Fruit fly (Drosophila melanogaster) whole organism, wandering third instar larva: Measurements from ENCODE around the gene CG12316.
A peak's percentile ranks its signal among the peaks of the same experiment; 100 is the strongest.

Source experiments
- Abd-B ChIP-seq: fragments of >200 bp; optimal IDR thresholded peaks from 2 replicates; lab custom pipeline; 2017; ENCODE audit warnings: missing biosample characterization, missing genetic modification characterization
- CG32264 ChIP-seq: fragments of 200-800 bp; sonication (Bioruptor generic); optimal IDR thresholded peaks from 2 replicates; lab custom pipeline; 2016; ENCODE audit warnings: missing biosample characterization, missing genetic modification characterization
- CG9705 ChIP-seq: fragments of 200-800 bp; sonication (Bioruptor generic); optimal IDR thresholded peaks from 2 replicates; lab custom pipeline; 2018; ENCODE audit warnings: missing biosample characterization, mild to moderate bottlenecking, missing genetic modification characterization
- CrebA ChIP-seq: fragments of 200-800 bp; sonication (Bioruptor generic); optimal IDR thresholded peaks from 2 replicates; lab custom pipeline; 2016; ENCODE audit warnings: missing biosample characterization, mild to moderate bottlenecking, missing genetic modification characterization, borderline replicate concordance
- Dfd ChIP-seq: fragments of >200 bp; optimal IDR thresholded peaks from 2 replicates; lab custom pipeline; 2017; ENCODE audit warnings: missing biosample characterization, missing genetic modification characterization
- Dif ChIP-seq: fragments of 200-275, 200-300 bp; sonication (Bioruptor generic); optimal IDR thresholded peaks from 2 replicates; lab custom pipeline; 2018; ENCODE audit warnings: missing biosample characterization, missing genetic modification characterization; ENCODE audit not compliant: partially characterized antibody
- GATAd ChIP-seq: sonication (Bioruptor generic); optimal IDR thresholded peaks from 2 replicates; lab custom pipeline; 2016; ENCODE audit warnings: missing biosample characterization, missing genetic modification characterization
- HLH106 ChIP-seq: fragments of 200-800 bp; optimal IDR thresholded peaks from 3 replicates; lab custom pipeline; 2019; ENCODE audit warnings: missing biosample characterization, mild to moderate bottlenecking, missing genetic modification characterization, moderate library complexity
- Hnf4 ChIP-seq: fragments of 200-800 bp; sonication (Bioruptor generic); optimal IDR thresholded peaks from 2 replicates; lab custom pipeline; 2016; ENCODE audit warnings: missing biosample characterization, mild to moderate bottlenecking, missing genetic modification characterization
- Hr78 ChIP-seq: fragments of >200 bp; optimal IDR thresholded peaks from 2 replicates; lab custom pipeline; 2017; ENCODE audit warnings: missing biosample characterization, missing genetic modification characterization
- Hr83 ChIP-seq: fragments of 200-300 bp; sonication (Bioruptor generic); optimal IDR thresholded peaks from 2 replicates; lab custom pipeline; 2016; ENCODE audit warnings: missing biosample characterization, mild to moderate bottlenecking, missing genetic modification characterization, moderate library complexity; ENCODE audit not compliant: poor library complexity, severe bottlenecking
- Mio ChIP-seq: sonication (Bioruptor generic); optimal IDR thresholded peaks from 2 replicates; lab custom pipeline; 2016; ENCODE audit warnings: missing biosample characterization, missing genetic modification characterization
- Myc ChIP-seq: fragments of >200 bp; optimal IDR thresholded peaks from 2 replicates; lab custom pipeline; 2017
- N ChIP-seq: fragments of >200 bp; optimal IDR thresholded peaks from 2 replicates; lab custom pipeline; 2018; ENCODE audit warnings: missing biosample characterization, missing external identifiers, missing genetic modification characterization
- OdsH ChIP-seq: fragments of 200-800 bp; sonication (Bioruptor generic); optimal IDR thresholded peaks from 2 replicates; lab custom pipeline; 2016; ENCODE audit warnings: missing biosample characterization, mild to moderate bottlenecking, missing genetic modification characterization
- Rel ChIP-seq, 2 experiments: fragments of 200-800 bp; sonication (Bioruptor generic) in 1 of 2; optimal IDR thresholded peaks; 2 replicates in 1 of 2; 3 replicates in 1 of 2; lab custom pipeline; 2016 to 2019; ENCODE audit warnings: mild to moderate bottlenecking in 2 of 2, missing biosample characterization in 2 of 2, missing genetic modification characterization in 2 of 2, moderate library complexity in 1 of 2
- Sp1 ChIP-seq: fragments of 200-800 bp; sonication (Bioruptor generic); optimal IDR thresholded peaks from 3 replicates; lab custom pipeline; 2019; ENCODE audit warnings: missing biosample characterization, mild to moderate bottlenecking, missing genetic modification characterization, moderate library complexity
- Vsx2 ChIP-seq: fragments of 200-300, 225-300 bp; sonication (Bioruptor generic); optimal IDR thresholded peaks from 2 replicates; lab custom pipeline; 2018; ENCODE audit warnings: missing biosample characterization, missing genetic modification characterization; ENCODE audit not compliant: partially characterized antibody
- br ChIP-seq: fragments of 200-800 bp; sonication (Bioruptor generic); optimal IDR thresholded peaks from 2 replicates; lab custom pipeline; 2016; ENCODE audit warnings: missing biosample characterization, missing genetic modification characterization
- brk ChIP-seq: fragments of 200-800 bp; sonication (Bioruptor generic); optimal IDR thresholded peaks from 2 replicates; lab custom pipeline; 2016; ENCODE audit warnings: missing biosample characterization, mild to moderate bottlenecking, missing genetic modification characterization
- dl ChIP-seq, 2 experiments: fragments of 175-275, 200-275 bp in 1 of 2; fragments of 200-275 bp in 1 of 2; sonication (Bioruptor generic); optimal IDR thresholded peaks; lab custom pipeline; 2018; ENCODE audit warnings: mild to moderate bottlenecking in 2 of 2, missing biosample characterization in 2 of 2, missing genetic modification characterization in 2 of 2, moderate library complexity in 2 of 2; ENCODE audit not compliant: partially characterized antibody in 2 of 2, insufficient read depth in 1 of 2
- dmrt93B ChIP-seq: fragments of 200-800 bp; sonication (Bioruptor generic); optimal IDR thresholded peaks from 2 replicates; lab custom pipeline; 2018; ENCODE audit warnings: missing biosample characterization, mild to moderate bottlenecking, missing genetic modification characterization
- dsf ChIP-seq: sonication (Bioruptor generic); optimal IDR thresholded peaks from 2 replicates; lab custom pipeline; 2016; ENCODE audit warnings: missing biosample characterization, missing genetic modification characterization, borderline replicate concordance
- ey ChIP-seq: fragments of 200-800 bp; sonication (Bioruptor generic); optimal IDR thresholded peaks from 2 replicates; lab custom pipeline; 2016; ENCODE audit warnings: missing biosample characterization, missing genetic modification characterization
- foxo ChIP-seq, 2 experiments: fragments of 200-800 bp; sonication (Bioruptor generic); optimal IDR thresholded peaks; 2 replicates in 1 of 2; 3 replicates in 1 of 2; lab custom pipeline; 2016 to 2017; ENCODE audit warnings: missing biosample characterization in 2 of 2, missing genetic modification characterization in 2 of 2
- fru ChIP-seq: fragments of 200-800 bp; sonication (Bioruptor generic); optimal IDR thresholded peaks from 3 replicates; lab custom pipeline; 2016; ENCODE audit warnings: missing biosample characterization, mild to moderate bottlenecking, missing genetic modification characterization
- h ChIP-seq: fragments of 200-800 bp; sonication (Bioruptor generic); optimal IDR thresholded peaks from 3 replicates; lab custom pipeline; 2016; ENCODE audit warnings: missing biosample characterization, mild to moderate bottlenecking, missing genetic modification characterization
- jim ChIP-seq: fragments of 175-275, 200-325 bp; sonication (Bioruptor generic); optimal IDR thresholded peaks from 2 replicates; lab custom pipeline; 2016; ENCODE audit warnings: missing biosample characterization, mild to moderate bottlenecking, missing genetic modification characterization
- lola ChIP-seq: fragments of >200 bp; optimal IDR thresholded peaks from 2 replicates; lab custom pipeline; 2017; ENCODE audit warnings: missing biosample characterization, missing genetic modification characterization
- pan ChIP-seq: fragments of >200 bp; optimal IDR thresholded peaks from 2 replicates; lab custom pipeline; 2017
- psq ChIP-seq: fragments of 200-800 bp; sonication (Bioruptor generic); optimal IDR thresholded peaks from 3 replicates; lab custom pipeline; 2017; ENCODE audit warnings: missing biosample characterization, mild to moderate bottlenecking, missing genetic modification characterization, moderate library complexity
- rgr ChIP-seq: fragments of 200-800 bp; sonication (Bioruptor generic); optimal IDR thresholded peaks from 3 replicates; lab custom pipeline; 2016; ENCODE audit warnings: missing biosample characterization, mild to moderate bottlenecking, missing genetic modification characterization
- sage ChIP-seq: fragments of 200-800 bp; sonication (Bioruptor generic); optimal IDR thresholded peaks from 2 replicates; lab custom pipeline; 2016; ENCODE audit warnings: missing biosample characterization, mild to moderate bottlenecking, missing genetic modification characterization
- sv ChIP-seq: fragments of 200-800 bp; sonication (Bioruptor generic); optimal IDR thresholded peaks from 3 replicates; lab custom pipeline; 2016; ENCODE audit warnings: missing biosample characterization, missing genetic modification characterization
- tai ChIP-seq: sonication (Bioruptor generic); optimal IDR thresholded peaks from 2 replicates; lab custom pipeline; 2016; ENCODE audit warnings: missing biosample characterization, missing genetic modification characterization
- usp ChIP-seq: fragments of >200 bp; optimal IDR thresholded peaks from 2 replicates; lab custom pipeline; 2017; ENCODE audit warnings: missing biosample characterization, missing genetic modification characterization
- woc ChIP-seq: sonication (Bioruptor generic); optimal IDR thresholded peaks from 2 replicates; lab custom pipeline; 2016; ENCODE audit warnings: missing biosample characterization, mild to moderate bottlenecking, missing genetic modification characterization

Gene CG12316

dm6 chr3L:15158330-15159114 lies 21.8 kb upstream of the CG12316 start, which contains the start of the genes Msh6 and Prp31:
Gene Msh6 (minus strand): TSS chr3L:15158562.
Gene Prp31 (plus strand): TSS chr3L:15159100.
- TF ChIP-seq CrebA (GFP tag; lab: Kevin White, UChicago) = no peak
- peak; percentile 40 for TF ChIP-seq psq (GFP tag; lab: Kevin White, UChicago)
- no peak for TF ChIP-seq jim (GFP tag; lab: Kevin White, UChicago)
- TF ChIP-seq GATAd = no peak
- peak; percentile 61 for TF ChIP-seq Sp1
- TF ChIP-seq Hr78 = no peak
- no peak for TF ChIP-seq CG32264 (GFP tag; lab: Kevin White, UChicago)
- TF ChIP-seq h (GFP tag; lab: Kevin White, UChicago) = no peak
- no peak for TF ChIP-seq OdsH (GFP tag; lab: Kevin White, UChicago)
- TF ChIP-seq Myc (lab: Kevin White, UChicago) = no peak
- TF ChIP-seq tai (GFP tag; lab: Kevin White, UChicago) = no peak
- no peak for TF ChIP-seq lola
- TF ChIP-seq foxo (GFP tag; optimal IDR thresholded peaks at IDR 0.05; lab: Kevin White, UChicago) = no peak
- no peak for TF ChIP-seq br (GFP tag; lab: Kevin White, UChicago)
- no peak for TF ChIP-seq Dfd
- no peak for TF ChIP-seq Vsx2 (GFP tag; lab: Kevin White, UChicago)
- TF ChIP-seq ey (GFP tag; lab: Kevin White, UChicago) = peak; percentile 46
- no peak for TF ChIP-seq dsf (GFP tag; lab: Kevin White, UChicago)
- no peak for TF ChIP-seq brk (GFP tag; lab: Kevin White, UChicago)
- TF ChIP-seq rgr (GFP tag; lab: Kevin White, UChicago) = no peak
- peak; percentile 35 for TF ChIP-seq sv (GFP tag; lab: Kevin White, UChicago)
- TF ChIP-seq Hnf4 (GFP tag; lab: Kevin White, UChicago) = no peak
- no peak for TF ChIP-seq Mio
- TF ChIP-seq pan (lab: Kevin White, UChicago) = no peak
- no peak for TF ChIP-seq Abd-B (GFP tag; lab: Kevin White, UChicago)
- no peak for TF ChIP-seq dl (GFP tag; optimal IDR thresholded peaks at IDR 0.05; lab: Kevin White, UChicago; ENCODE audit: insufficient read depth in 1 of 2, partially characterized antibody in 2 of 2)
- peak; percentile 63 for TF ChIP-seq HLH106
- TF ChIP-seq N (GFP tag; lab: Kevin White, UChicago) = no peak
- TF ChIP-seq CG9705 = peak; percentile 60
- no peak for TF ChIP-seq dmrt93B
- no peak for TF ChIP-seq Dif
- no peak for TF ChIP-seq Rel (GFP tag; optimal IDR thresholded peaks at IDR 0.05; lab: Kevin White, UChicago)
- TF ChIP-seq Rel (tag; optimal IDR thresholded peaks at IDR 0.05; lab: Kevin White, UChicago) = no peak
- no peak for TF ChIP-seq sage
- no peak for TF ChIP-seq woc
- TF ChIP-seq, all 38 proteins: peak for 6

dm6 chr3L:15150028-15150427 lies 13.3 kb upstream of the CG12316 start:
- TF ChIP-seq Rel (GFP tag; optimal IDR thresholded peaks at IDR 0.05; lab: Kevin White, UChicago) (no peak), Rel (tag; optimal IDR thresholded peaks at IDR 0.05; lab: Kevin White, UChicago) (no peak), woc (no peak), N (GFP tag; lab: Kevin White, UChicago) (no peak), Hr83 (GFP tag; lab: Kevin White, UChicago) (peak; percentile 97), h (GFP tag; lab: Kevin White, UChicago) (peak; percentile 76), sage (no peak), Dif (no peak), rgr (GFP tag; lab: Kevin White, UChicago) (peak; percentile 78), psq (GFP tag; lab: Kevin White, UChicago) (peak; percentile 18), Hr78 (no peak), fru (GFP tag; lab: Kevin White, UChicago) (no peak), Myc (lab: Kevin White, UChicago) (no peak), foxo (GFP tag; optimal IDR thresholded peaks at IDR 0.05; lab: Kevin White, UChicago) (peak in 1 of 2 experiments; percentile 55), HLH106 (no peak), Hnf4 (GFP tag; lab: Kevin White, UChicago) (no peak), pan (lab: Kevin White, UChicago) (no peak), CrebA (GFP tag; lab: Kevin White, UChicago) (no peak), Sp1 (no peak), brk (GFP tag; lab: Kevin White, UChicago) (no peak), br (GFP tag; lab: Kevin White, UChicago) (peak; percentile 36), sv (GFP tag; lab: Kevin White, UChicago) (no peak), ey (GFP tag; lab: Kevin White, UChicago) (no peak), Abd-B (GFP tag; lab: Kevin White, UChicago) (no peak), lola (no peak), tai (GFP tag; lab: Kevin White, UChicago) (no peak), CG9705 (peak; percentile 0), Vsx2 (GFP tag; lab: Kevin White, UChicago) (no peak), jim (GFP tag; lab: Kevin White, UChicago) (no peak), usp (GFP tag; lab: Kevin White, UChicago) (no peak), Mio (no peak), GATAd (no peak), OdsH (GFP tag; lab: Kevin White, UChicago) (peak; percentile 66), dsf (GFP tag; lab: Kevin White, UChicago) (no peak)
